Worm (Caenorhabditis elegans): Measurements from ENCODE around the gene srj-42.

The srj-42 gene

ce11 chrIV:15275363-15275854 is 23.4 kb upstream of the srj-42 start, which contains the start of gene ccg-1:
Gene ccg-1, minus strand, starts transcription at chrIV:15275804.
- TF ChIP-seq pes-1 (GFP tag; IDR thresholded peaks at IDR 0.05) (no peak), B0310.2 (tag; optimal IDR thresholded peaks at IDR 0.05) (no peak), ama-1 (optimal IDR thresholded peaks at IDR 0.05) (no peak), flt-1 (GFP tag; IDR thresholded peaks at IDR 0.05) (no peak), tbx-37 (GFP tag; conservative IDR thresholded peaks at IDR 0.05) (no peak), ets-7 (tag; optimal IDR thresholded peaks at IDR 0.05) (no peak), hmg-4 (GFP tag; optimal IDR thresholded peaks at IDR 0.05) (no peak), tra-4 (tag; optimal IDR thresholded peaks at IDR 0.05) (no peak), hnd-1 (tag; optimal IDR thresholded peaks at IDR 0.05) (no peak), sea-1 (GFP tag; conservative IDR thresholded peaks at IDR 0.05) (no peak)

- TF ChIP-seq sea-1 (GFP tag; conservative IDR thresholded peaks at IDR 0.05), result no peak
- no peak for TF ChIP-seq hmg-4 (GFP tag; optimal IDR thresholded peaks at IDR 0.05)
- no peak for TF ChIP-seq tbx-11 (GFP tag; IDR thresholded peaks at IDR 0.05)
- no peak for TF ChIP-seq flt-1 (GFP tag; IDR thresholded peaks at IDR 0.05)
- TF ChIP-seq hnd-1 (tag; optimal IDR thresholded peaks at IDR 0.05), result no peak
- no peak for TF ChIP-seq scrt-1 (GFP tag; IDR thresholded peaks at IDR 0.05)
- TF ChIP-seq ets-7 (tag; optimal IDR thresholded peaks at IDR 0.05), result no peak
- no peak for TF ChIP-seq hmbx-1 (tag; optimal IDR thresholded peaks at IDR 0.05)
- no peak for TF ChIP-seq ama-1 (optimal IDR thresholded peaks at IDR 0.05)
- no peak for TF ChIP-seq pes-1 (GFP tag; IDR thresholded peaks at IDR 0.05)
- TF ChIP-seq aly-1 (tag; optimal IDR thresholded peaks at IDR 0.05), result no peak
- no peak for TF ChIP-seq F13C5.2 (tag; optimal IDR thresholded peaks at IDR 0.05)
Measured at ce11 chrIV:15274063-15274462, 22.0 kb upstream of the srj-42 start.

- TF ChIP-seq ceh-36 (tag; optimal IDR thresholded peaks at IDR 0.05), result no peak
- no peak for TF ChIP-seq scrt-1 (GFP tag; IDR thresholded peaks at IDR 0.05)
- no peak for TF ChIP-seq tbx-11 (GFP tag; IDR thresholded peaks at IDR 0.05)
- TF ChIP-seq sea-1 (GFP tag; conservative IDR thresholded peaks at IDR 0.05), result no peak
- TF ChIP-seq hmbx-1 (tag; optimal IDR thresholded peaks at IDR 0.05), result no peak
- TF ChIP-seq pes-1 (GFP tag; IDR thresholded peaks at IDR 0.05), result no peak
- no peak for TF ChIP-seq hmg-4 (GFP tag; optimal IDR thresholded peaks at IDR 0.05)
- no peak for TF ChIP-seq ceh-13 (GFP tag; optimal IDR thresholded peaks at IDR 0.05)
- TF ChIP-seq tbx-37 (GFP tag; conservative IDR thresholded peaks at IDR 0.05), result no peak
- TF ChIP-seq ama-1 (optimal IDR thresholded peaks at IDR 0.05), result no peak
- no peak for TF ChIP-seq ets-7 (tag; optimal IDR thresholded peaks at IDR 0.05)
- no peak for TF ChIP-seq hnd-1 (tag; optimal IDR thresholded peaks at IDR 0.05)
Measured at ce11 chrIV:15259548-15259947, 7.5 kb upstream of the srj-42 start, which contains the start of gene Y73F8A.5. Gene Y73F8A.5, plus strand, starts transcription at chrIV:15259868.

- TF ChIP-seq B0310.2 (tag; optimal IDR thresholded peaks at IDR 0.05), result no peak
- TF ChIP-seq hnd-1 (tag; optimal IDR thresholded peaks at IDR 0.05), result no peak
- TF ChIP-seq tbx-11 (GFP tag; IDR thresholded peaks at IDR 0.05), result no peak
- no peak for TF ChIP-seq sea-1 (GFP tag; conservative IDR thresholded peaks at IDR 0.05)
- TF ChIP-seq ceh-36 (tag; optimal IDR thresholded peaks at IDR 0.05), result no peak
- TF ChIP-seq flt-1 (GFP tag; IDR thresholded peaks at IDR 0.05), result no peak
- no peak for TF ChIP-seq aly-1 (tag; optimal IDR thresholded peaks at IDR 0.05)
- no peak for TF ChIP-seq hmbx-1 (tag; optimal IDR thresholded peaks at IDR 0.05)
- TF ChIP-seq hmg-4 (GFP tag; optimal IDR thresholded peaks at IDR 0.05), result no peak
- TF ChIP-seq ceh-13 (GFP tag; optimal IDR thresholded peaks at IDR 0.05), result no peak
Measured at ce11 chrIV:15251075-15251474, 982 bp downstream of the srj-42 start.

ce11 chrIV:15245655-15246054 is 6.4 kb downstream of the srj-42 start, which contains the start of gene Y73F8A.36:
Gene Y73F8A.36, plus strand, starts transcription at chrIV:15245955.
- TF ChIP-seq hmg-4 (GFP tag; optimal IDR thresholded peaks at IDR 0.05) (no peak), ama-1 (optimal IDR thresholded peaks at IDR 0.05) (no peak), tbx-37 (GFP tag; conservative IDR thresholded peaks at IDR 0.05) (no peak), ceh-13 (GFP tag; optimal IDR thresholded peaks at IDR 0.05) (no peak), sea-1 (GFP tag; conservative IDR thresholded peaks at IDR 0.05) (no peak), tbx-11 (GFP tag; IDR thresholded peaks at IDR 0.05) (no peak), hnd-1 (tag; optimal IDR thresholded peaks at IDR 0.05) (no peak), aly-1 (tag; optimal IDR thresholded peaks at IDR 0.05) (no peak), F13C5.2 (tag; optimal IDR thresholded peaks at IDR 0.05) (no peak), B0310.2 (tag; optimal IDR thresholded peaks at IDR 0.05) (no peak), tra-4 (tag; optimal IDR thresholded peaks at IDR 0.05) (no peak), ceh-36 (tag; optimal IDR thresholded peaks at IDR 0.05) (no peak)

DNA sequence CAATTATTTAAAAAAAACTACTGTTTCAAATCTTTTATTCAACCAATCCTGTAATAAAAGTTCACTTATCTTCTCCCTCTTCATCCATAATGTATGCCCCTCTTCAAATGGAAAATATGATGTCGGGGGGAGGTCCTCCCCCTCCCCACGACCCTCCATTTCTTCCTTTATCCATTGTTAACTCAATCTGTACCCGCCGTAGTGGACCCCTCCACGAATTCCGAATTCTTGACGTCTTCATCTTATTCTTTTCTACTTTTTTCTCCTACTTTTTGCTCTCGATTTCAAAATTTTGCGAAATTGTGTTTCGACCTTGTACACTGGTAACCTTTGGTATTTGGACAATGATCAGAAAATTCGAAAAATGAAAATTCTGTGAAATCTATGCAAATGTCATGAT is 16.2 kb downstream of the srj-42 start, which contains the start of gene lgc-52:
lgc-52 (plus strand) TSS at position 268 of the 400 bp plus-strand sequence.
- TF ChIP-seq tra-4 (tag; optimal IDR thresholded peaks at IDR 0.05) (no peak), F13C5.2 (tag; optimal IDR thresholded peaks at IDR 0.05) (no peak), hmg-4 (GFP tag; optimal IDR thresholded peaks at IDR 0.05) (no peak), ets-7 (tag; optimal IDR thresholded peaks at IDR 0.05) (no peak), tbx-11 (GFP tag; IDR thresholded peaks at IDR 0.05) (no peak), sea-1 (GFP tag; conservative IDR thresholded peaks at IDR 0.05) (no peak), B0310.2 (tag; optimal IDR thresholded peaks at IDR 0.05) (no peak), ceh-13 (GFP tag; optimal IDR thresholded peaks at IDR 0.05) (no peak)

DNA sequence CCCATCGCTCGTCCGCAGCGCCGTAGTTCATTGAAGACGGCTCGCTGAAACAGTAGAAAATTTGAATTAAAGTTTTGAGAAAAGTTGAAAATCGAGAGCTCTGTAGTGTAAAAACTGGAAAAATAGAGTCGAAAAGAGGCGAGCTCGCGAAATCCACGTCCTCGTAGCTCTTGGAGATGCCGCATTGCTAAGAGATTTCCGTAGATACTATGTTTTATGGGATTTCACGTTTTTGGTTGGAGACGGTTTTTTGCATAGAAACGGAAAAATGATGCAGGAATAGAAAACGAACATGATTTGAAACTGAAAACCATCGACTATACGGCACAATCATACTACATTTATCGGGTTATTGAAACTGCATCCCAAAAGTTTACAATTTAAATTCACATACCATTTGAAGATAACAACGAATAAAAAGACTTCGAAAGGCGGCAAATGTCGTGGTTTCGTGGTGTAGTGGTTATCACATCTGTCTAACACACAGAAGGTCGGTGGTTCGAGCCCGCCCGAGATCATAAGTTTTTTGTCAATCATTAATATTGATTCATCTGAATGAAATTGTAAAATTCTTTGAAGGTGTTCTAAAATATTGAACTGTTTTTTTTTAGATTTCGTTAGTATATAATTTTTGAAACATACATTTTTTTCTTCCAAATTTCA is 17.0 kb downstream of the srj-42 start, which contains the start of gene pkd-2:
pkd-2 (minus strand) TSS at position 51 of the 663 bp plus-strand sequence.
- no peak for TF ChIP-seq sea-1 (GFP tag; conservative IDR thresholded peaks at IDR 0.05)

ce11 chrIV:15234272-15234671 is 17.8 kb downstream of the srj-42 start:
- no peak for TF ChIP-seq ama-1 (optimal IDR thresholded peaks at IDR 0.05)
- TF ChIP-seq hmg-4 (GFP tag; optimal IDR thresholded peaks at IDR 0.05), result no peak
- no peak for TF ChIP-seq ceh-36 (tag; optimal IDR thresholded peaks at IDR 0.05)
- TF ChIP-seq tbx-37 (GFP tag; conservative IDR thresholded peaks at IDR 0.05), result no peak
- TF ChIP-seq sea-1 (GFP tag; conservative IDR thresholded peaks at IDR 0.05), result no peak
- no peak for TF ChIP-seq ets-7 (tag; optimal IDR thresholded peaks at IDR 0.05)
- no peak for TF ChIP-seq flt-1 (GFP tag; IDR thresholded peaks at IDR 0.05)
- no peak for TF ChIP-seq scrt-1 (GFP tag; IDR thresholded peaks at IDR 0.05)
- TF ChIP-seq hnd-1 (tag; optimal IDR thresholded peaks at IDR 0.05), result no peak
- no peak for TF ChIP-seq aly-1 (tag; optimal IDR thresholded peaks at IDR 0.05)
- TF ChIP-seq B0310.2 (tag; optimal IDR thresholded peaks at IDR 0.05), result no peak
- TF ChIP-seq pes-1 (GFP tag; IDR thresholded peaks at IDR 0.05), result no peak
- TF ChIP-seq tra-4 (tag; optimal IDR thresholded peaks at IDR 0.05), result no peak
- no peak for TF ChIP-seq hmbx-1 (tag; optimal IDR thresholded peaks at IDR 0.05)
- no peak for TF ChIP-seq F13C5.2 (tag; optimal IDR thresholded peaks at IDR 0.05)
- TF ChIP-seq ceh-13 (GFP tag; optimal IDR thresholded peaks at IDR 0.05), result no peak
